Fruit fly (Drosophila melanogaster) whole organism, pupa: Measurements from ENCODE around the gene CG12224.

ENCODE experiments used
- CG12605 ChIP-seq: fragments of 200-800 bp; sonication (Bioruptor generic); IDR thresholded peaks from 2 replicates; pipeline ENCODE4 v1.3.6; 2022; ENCODE audit warnings: missing biosample characterization, missing genetic modification characterization
- CG13204 ChIP-seq: fragments of 200-800 bp; sonication (Bioruptor generic); optimal IDR thresholded peaks from 2 replicates; lab custom pipeline; 2018; ENCODE audit warnings: missing biosample characterization, mild to moderate bottlenecking, missing genetic modification characterization, moderate library complexity
- CG14655 ChIP-seq: fragments of 200-800 bp; sonication (Bioruptor generic); optimal IDR thresholded peaks from 3 replicates; lab custom pipeline; 2017; ENCODE audit warnings: mild to moderate bottlenecking, missing biosample characterization, missing genetic modification reagents, missing genetic modification characterization
- CG17806 ChIP-seq: fragments of 200-800 bp; sonication (Bioruptor generic); optimal IDR thresholded peaks from 2 replicates; lab custom pipeline; 2018; ENCODE audit warnings: missing biosample characterization, mild to moderate bottlenecking, missing genetic modification characterization, moderate library complexity
- CG34367 ChIP-seq: fragments of 200-800 bp; sonication (Bioruptor generic); optimal IDR thresholded peaks from 2 replicates; lab custom pipeline; 2018; ENCODE audit warnings: missing biosample characterization, mild to moderate bottlenecking, missing genetic modification characterization
- CG4496 ChIP-seq: fragments of 200-800 bp; sonication (Bioruptor generic); IDR thresholded peaks from 3 replicates; pipeline ENCODE4 v1.3.6; 2022; ENCODE audit warnings: missing biosample characterization, missing genetic modification characterization
- CG8159 ChIP-seq: fragments of 200-800 bp; sonication (Bioruptor generic); optimal IDR thresholded peaks from 3 replicates; lab custom pipeline; 2018; ENCODE audit warnings: missing biosample characterization, mild to moderate bottlenecking, missing genetic modification characterization, moderate library complexity
- CG8301 ChIP-seq: fragments of 200-800 bp; sonication (Bioruptor generic); optimal IDR thresholded peaks from 2 replicates; lab custom pipeline; 2018; ENCODE audit warnings: missing biosample characterization, mild to moderate bottlenecking, missing genetic modification characterization
- CG9948 ChIP-seq: fragments of 200-800 bp; sonication (Bioruptor generic); optimal IDR thresholded peaks from 2 replicates; lab custom pipeline; 2018; ENCODE audit warnings: missing biosample characterization, mild to moderate bottlenecking, missing genetic modification characterization, moderate library complexity
- EcR ChIP-seq: fragments of 200-800 bp; sonication (Bioruptor generic); optimal IDR thresholded peaks from 3 replicates; lab custom pipeline; 2019; ENCODE audit warnings: missing biosample characterization, missing genetic modification characterization, mild to moderate bottlenecking, moderate library complexity, missing genetic modification reagents
- Pif1B ChIP-seq: fragments of 200-800 bp; sonication (Bioruptor generic); optimal IDR thresholded peaks from 3 replicates; lab custom pipeline; 2016; ENCODE audit warnings: missing biosample characterization, missing genetic modification characterization
- Snoo ChIP-seq: fragments of 200-800 bp; sonication (Bioruptor generic); optimal IDR thresholded peaks from 3 replicates; lab custom pipeline; 2017; ENCODE audit warnings: missing biosample characterization, mild to moderate bottlenecking, missing genetic modification characterization, inconsistent platforms
- fd96Ca ChIP-seq: fragments of 200-800 bp; sonication (Bioruptor generic); IDR thresholded peaks from 3 replicates; pipeline ENCODE4 v1.3.6; 2022; ENCODE audit warnings: missing biosample characterization, missing genetic modification characterization
- gl ChIP-seq: fragments of 200-800 bp; sonication (Bioruptor generic); optimal IDR thresholded peaks from 2 replicates; lab custom pipeline; 2018; ENCODE audit warnings: missing biosample characterization, mild to moderate bottlenecking, missing genetic modification characterization

DNA sequence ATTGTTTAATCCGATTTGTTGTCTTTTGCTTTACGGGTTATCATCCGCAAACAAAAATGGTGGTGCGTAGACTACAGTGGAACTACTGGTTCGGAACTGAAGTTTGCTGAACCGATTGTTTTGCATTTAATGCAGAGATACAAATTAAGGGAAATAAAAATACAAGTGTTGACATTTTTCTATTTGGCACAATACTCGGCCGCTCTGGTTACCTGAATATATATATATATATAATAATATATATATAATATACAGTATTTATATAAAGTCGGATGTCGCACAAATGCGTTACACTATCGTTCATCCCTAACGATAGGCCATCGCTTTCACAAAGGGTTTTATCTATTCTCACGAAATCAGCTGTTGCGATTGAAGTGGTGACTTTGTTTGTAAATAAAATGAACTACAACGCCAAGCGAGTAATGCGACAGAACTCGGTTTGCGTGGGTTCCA lies 35.0 kb upstream of the CG12224 start, which contains the start of the genes DCAF12 and Spt3:
- TF ChIP-seq gl (no peak), CG12605 (GFP tag; lab: Robert Waterston, UW) (no peak), EcR (GFP tag; lab: Kevin White, UChicago) (no peak), CG8159 (tag; lab: Kevin White, UChicago) (no peak), fd96Ca (no peak), CG13204 (GFP tag; lab: Kevin White, UChicago) (no peak), CG4496 (GFP tag; lab: Robert Waterston, UW) (no peak), CG17806 (tag; lab: Kevin White, UChicago) (peak; percentile 32), Snoo (tag; lab: Kevin White, UChicago) (no peak), CG14655 (GFP tag; lab: Kevin White, UChicago) (no peak), Pif1B (peak; percentile 14), CG9948 (tag; lab: Kevin White, UChicago) (no peak), CG8301 (tag; lab: Kevin White, UChicago) (no peak), CG34367 (tag; lab: Kevin White, UChicago) (no peak)
